Fruit fly (Drosophila melanogaster): ENCODE data around the gene vrs.

vrs gene

dm6 chr3R:12425510-12426309, 21.7 kb upstream of the vrs start, which contains the start of gene Pp1-87B (continued):
- TF ChIP-seq Dbx (GFP tag; IDR thresholded peaks at IDR 0.05) (no peak), pros (GFP tag; optimal IDR thresholded peaks at IDR 0.05) (no peak), Sry-β (GFP tag; optimal IDR thresholded peaks at IDR 0.05) (no peak), CG9609 (GFP tag; optimal IDR thresholded peaks at IDR 0.05) (peak; percentile 30), al (GFP tag; IDR thresholded peaks at IDR 0.05) (no peak), CG10267 (tag; optimal IDR thresholded peaks at IDR 0.05) (peak; percentile 16), CG1602 (GFP tag; optimal IDR thresholded peaks at IDR 0.05) (no peak), CG10462 (GFP tag; optimal IDR thresholded peaks at IDR 0.05) (no peak), CG9876 (GFP tag; optimal IDR thresholded peaks at IDR 0.05) (no peak), Rx (GFP tag; IDR thresholded peaks at IDR 0.05) (no peak), zen (tag; optimal IDR thresholded peaks at IDR 0.05) (peak; percentile 38), CG6175 (GFP tag; IDR thresholded peaks at IDR 0.05) (no peak), ap (GFP tag; IDR thresholded peaks at IDR 0.05) (no peak), Ssrp (tag; optimal IDR thresholded peaks at IDR 0.05) (no peak), CG17912 (GFP tag; optimal IDR thresholded peaks at IDR 0.05) (no peak), CG32532 (GFP tag; IDR thresholded peaks at IDR 0.05) (no peak), gcm (GFP tag; optimal IDR thresholded peaks at IDR 0.05) (no peak), CG2889 (GFP tag; IDR thresholded peaks at IDR 0.05) (no peak), pum (GFP tag; optimal IDR thresholded peaks at IDR 0.05) (peak; percentile 37), ken (GFP tag; IDR thresholded peaks at IDR 0.05) (no peak), CG15269 (tag; optimal IDR thresholded peaks at IDR 0.05) (no peak), Nf-YC (tag; optimal IDR thresholded peaks at IDR 0.05) (peak; percentile 46), Abd-B (GFP tag; optimal IDR thresholded peaks at IDR 0.05) (peak; percentile 30), tgo (GFP tag; IDR thresholded peaks at IDR 0.05) (no peak), trh (GFP tag; optimal IDR thresholded peaks at IDR 0.05) (no peak), CG34376 (GFP tag; optimal IDR thresholded peaks at IDR 0.05) (peak; percentile 9), Spps (tag; optimal IDR thresholded peaks at IDR 0.05) (no peak), Opbp (GFP tag; IDR thresholded peaks at IDR 0.05; ENCODE audit: partially characterized antibody) (no peak), CG12071 (GFP tag; optimal IDR thresholded peaks at IDR 0.05) (no peak), CG9437 (GFP tag; optimal IDR thresholded peaks at IDR 0.05) (peak; percentile 37), CG11696 (GFP tag; IDR thresholded peaks at IDR 0.05) (no peak), B-H2 (GFP tag; optimal IDR thresholded peaks at IDR 0.05) (no peak), ssp (GFP tag; IDR thresholded peaks at IDR 0.05) (no peak), HmgD (GFP tag; optimal IDR thresholded peaks at IDR 0.05) (peak; percentile 40), CG16815 (GFP tag; optimal IDR thresholded peaks at IDR 0.05) (no peak), org-1 (GFP tag; optimal IDR thresholded peaks at IDR 0.05) (no peak), cg (GFP tag; optimal IDR thresholded peaks at IDR 0.05) (no peak), croc (GFP tag; conservative IDR thresholded peaks at IDR 0.05) (no peak), klu (GFP tag; IDR thresholded peaks at IDR 0.05) (no peak), dan (GFP tag; IDR thresholded peaks at IDR 0.05) (no peak), CG16813 (GFP tag; IDR thresholded peaks at IDR 0.05; ENCODE audit: partially characterized antibody) (peak; percentile 55; the same call in 1 of the 3 replicates), unpg (GFP tag; optimal IDR thresholded peaks at IDR 0.05) (no peak), CG8359 (GFP tag; optimal IDR thresholded peaks at IDR 0.05; ENCODE audit: borderline replicate concordance) (no peak), sna (GFP tag; IDR thresholded peaks at IDR 0.05; ENCODE audit: partially characterized antibody) (no peak), so (GFP tag; IDR thresholded peaks at IDR 0.05) (no peak), fu2 (GFP tag; optimal IDR thresholded peaks at IDR 0.05) (no peak), CG5245 (GFP tag; optimal IDR thresholded peaks at IDR 0.05) (no peak), unc-4 (GFP tag; IDR thresholded peaks at IDR 0.05; ENCODE audit: partially characterized antibody) (no peak), CG31365 (tag; optimal IDR thresholded peaks at IDR 0.05) (no peak), Hmx (GFP tag; optimal IDR thresholded peaks at IDR 0.05) (no peak)
